Worm (Caenorhabditis elegans) whole organism, L4/young adult: ENCODE data around the gene cnnm-1.

ENCODE experiments used
- dao-5 ChIP-seq: sonication (generic microtip); optimal IDR thresholded peaks from 2 replicates; lab custom pipeline; 2016; ENCODE audit warnings: missing genotype, missing genetic modification characterization, moderate library complexity, missing compliant biosample characterization
- him-1 ChIP-seq: sonication (generic microtip); optimal IDR thresholded peaks from 2 replicates; lab custom pipeline; 2016; ENCODE audit warnings: missing genotype, missing genetic modification reagents, missing genetic modification characterization, missing compliant biosample characterization

ce11 chrIV:17247184-17247583, 40.5 kb upstream of the cnnm-1 start:
- TF ChIP-seq dao-5 (tag; lab: Kevin White, UChicago) (no peak), him-1 (tag; lab: Kevin White, UChicago) (no peak)
